Fruit fly (Drosophila melanogaster) whole organism, adult: ENCODE data around the gene alphaKap4.

ENCODE experiments used
- CG11617 ChIP-seq: fragments of 200-800 bp; sonication (Bioruptor generic); optimal IDR thresholded peaks from 2 replicates; lab custom pipeline; 2017; ENCODE audit warnings: mild to moderate bottlenecking, missing biosample characterization, missing genetic modification reagents, missing genetic modification characterization
- CG12768 ChIP-seq: fragments of 200-800 bp; sonication (Bioruptor generic); optimal IDR thresholded peaks from 2 replicates; lab custom pipeline; 2017; ENCODE audit warnings: missing biosample characterization, missing genetic modification characterization, mild to moderate bottlenecking, moderate library complexity, missing genetic modification reagents
- CG14711 ChIP-seq: fragments of 200-800 bp; sonication (Bioruptor generic); optimal IDR thresholded peaks from 2 replicates; lab custom pipeline; 2018; ENCODE audit warnings: missing biosample characterization, mild to moderate bottlenecking, missing genetic modification characterization, moderate library complexity
- CG1620 ChIP-seq: fragments of 200-800 bp; sonication (Bioruptor generic); optimal IDR thresholded peaks from 2 replicates; lab custom pipeline; 2016; ENCODE audit warnings: missing biosample characterization, missing genetic modification characterization
- CG33017 ChIP-seq: fragments of 200-800 bp; sonication (Bioruptor generic); optimal IDR thresholded peaks from 2 replicates; lab custom pipeline; 2018; ENCODE audit warnings: missing biosample characterization, mild to moderate bottlenecking, missing genetic modification characterization, moderate library complexity
- CG5204 ChIP-seq: fragments of 200-800 bp; sonication (Bioruptor generic); optimal IDR thresholded peaks from 2 replicates; lab custom pipeline; 2016; ENCODE audit warnings: missing biosample characterization, missing genetic modification characterization
- CG7045 ChIP-seq: fragments of 200-800 bp; sonication (Bioruptor generic); optimal IDR thresholded peaks from 2 replicates; lab custom pipeline; 2017; ENCODE audit warnings: missing biosample characterization, mild to moderate bottlenecking, missing genetic modification characterization
- CG7101 ChIP-seq: fragments of 200-800 bp; sonication (Bioruptor generic); optimal IDR thresholded peaks from 2 replicates; lab custom pipeline; 2018; ENCODE audit warnings: missing biosample characterization, mild to moderate bottlenecking, missing genetic modification characterization, moderate library complexity
- Clk ChIP-seq: fragments of 200-800 bp; sonication (Bioruptor generic); optimal IDR thresholded peaks from 2 replicates; lab custom pipeline; 2017; ENCODE audit warnings: missing biosample characterization, missing genetic modification characterization
- Crg-1 ChIP-seq: fragments of 200-800 bp; sonication (Bioruptor generic); optimal IDR thresholded peaks from 2 replicates; lab custom pipeline; 2016; ENCODE audit warnings: missing biosample characterization, missing genetic modification characterization
- Hr96 ChIP-seq: fragments of 200-800 bp; sonication (Bioruptor generic); optimal IDR thresholded peaks from 2 replicates; lab custom pipeline; 2016; ENCODE audit warnings: missing biosample characterization, missing genetic modification characterization
- Mnt ChIP-seq: fragments of 200-800 bp; sonication (Bioruptor generic); optimal IDR thresholded peaks from 2 replicates; lab custom pipeline; 2016; ENCODE audit warnings: missing biosample characterization, mild to moderate bottlenecking, missing genetic modification characterization
- bab1 ChIP-seq: fragments of 200-800 bp; sonication (Bioruptor generic); optimal IDR thresholded peaks from 3 replicates; lab custom pipeline; 2019; ENCODE audit warnings: missing biosample characterization, mild to moderate bottlenecking, missing genetic modification characterization, moderate library complexity
- cic ChIP-seq: fragments of 200-800 bp; sonication (Bioruptor generic); optimal IDR thresholded peaks from 2 replicates; lab custom pipeline; 2017; ENCODE audit warnings: missing biosample characterization, mild to moderate bottlenecking, missing genetic modification characterization, moderate library complexity
- cnc ChIP-seq, 2 experiments: fragments of >200 bp; optimal IDR thresholded peaks; 2 replicates each; lab custom pipeline; 2017
- kay ChIP-seq: fragments of 200-800 bp; sonication (Bioruptor generic); peaks from one replicate; lab custom pipeline; 2016; ENCODE audit warnings: missing biosample characterization, missing genetic modification characterization, borderline replicate concordance
- ovo ChIP-seq: fragments of 200-800 bp; sonication (Bioruptor generic); optimal IDR thresholded peaks from 2 replicates; lab custom pipeline; 2016; ENCODE audit warnings: missing biosample characterization, missing genetic modification characterization
- pad ChIP-seq: fragments of 200-800 bp; sonication (Bioruptor generic); optimal IDR thresholded peaks from 3 replicates; lab custom pipeline; 2017; ENCODE audit warnings: missing biosample characterization, missing genetic modification characterization, mild to moderate bottlenecking, moderate library complexity, missing genetic modification reagents
- tj ChIP-seq: fragments of 200-800 bp; sonication (Bioruptor generic); optimal IDR thresholded peaks from 3 replicates; lab custom pipeline; 2017; ENCODE audit warnings: missing biosample characterization, mild to moderate bottlenecking, missing genetic modification characterization, moderate library complexity
- toe ChIP-seq: fragments of 200-800 bp; sonication (Bioruptor generic); optimal IDR thresholded peaks from 2 replicates; lab custom pipeline; 2016; ENCODE audit warnings: missing biosample characterization, missing genetic modification characterization

Gene alphaKap4

DNA sequence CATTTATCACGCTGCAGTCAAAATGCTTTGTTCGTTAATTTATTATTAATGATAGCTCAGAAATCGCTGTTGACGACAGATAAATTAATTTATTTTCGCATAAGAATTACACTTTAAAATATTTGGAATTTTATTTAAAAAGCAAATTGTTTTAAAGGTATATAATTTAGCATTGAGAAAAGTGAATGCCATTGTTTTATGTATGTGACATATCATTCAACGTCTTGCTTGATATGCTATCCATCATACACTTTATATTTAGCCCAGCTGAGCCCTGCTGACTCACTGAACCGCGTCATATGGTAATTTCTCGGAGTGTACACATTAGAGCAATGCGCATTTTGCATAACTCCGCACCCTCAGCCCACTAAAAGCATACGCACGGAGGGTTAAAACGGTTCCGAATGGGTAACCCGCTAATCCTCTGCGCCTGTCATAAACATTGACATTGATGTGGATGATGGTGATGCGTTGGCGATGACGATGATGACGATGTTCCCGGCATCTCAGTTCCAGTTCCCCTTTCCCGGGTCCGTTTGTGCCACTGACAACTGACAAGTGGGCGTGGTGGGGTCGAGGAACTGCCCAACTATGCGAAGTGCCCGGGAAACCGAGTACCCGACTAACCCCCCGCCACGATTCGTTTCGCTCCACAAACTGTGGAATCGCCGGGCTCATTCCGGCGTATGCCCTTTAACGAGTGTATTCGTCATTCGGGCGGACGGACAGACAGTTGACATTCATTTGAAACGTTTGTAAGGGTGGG is 21.2 kb downstream of the alphaKap4 start:
- TF ChIP-seq kay (GFP tag; lab: Kevin White, UChicago), result no peak
- TF ChIP-seq CG11617, result no peak
- TF ChIP-seq pad, result no peak
- no peak for TF ChIP-seq CG5204 (GFP tag; lab: Kevin White, UChicago)
- no peak for TF ChIP-seq CG7101
- no peak for TF ChIP-seq CG7045 (GFP tag; lab: Kevin White, UChicago)
- TF ChIP-seq CG1620 (GFP tag; lab: Kevin White, UChicago), result no peak
- no peak for TF ChIP-seq cnc (optimal IDR thresholded peaks at IDR 0.05; lab: Kevin White, UChicago)
- TF ChIP-seq CG33017, result no peak
- TF ChIP-seq Mnt (GFP tag; lab: Kevin White, UChicago), result no peak
- TF ChIP-seq ovo (GFP tag; lab: Kevin White, UChicago), result no peak
- TF ChIP-seq Clk (GFP tag; lab: Kevin White, UChicago), result no peak
- no peak for TF ChIP-seq bab1 (GFP tag; lab: Kevin White, UChicago)

DNA sequence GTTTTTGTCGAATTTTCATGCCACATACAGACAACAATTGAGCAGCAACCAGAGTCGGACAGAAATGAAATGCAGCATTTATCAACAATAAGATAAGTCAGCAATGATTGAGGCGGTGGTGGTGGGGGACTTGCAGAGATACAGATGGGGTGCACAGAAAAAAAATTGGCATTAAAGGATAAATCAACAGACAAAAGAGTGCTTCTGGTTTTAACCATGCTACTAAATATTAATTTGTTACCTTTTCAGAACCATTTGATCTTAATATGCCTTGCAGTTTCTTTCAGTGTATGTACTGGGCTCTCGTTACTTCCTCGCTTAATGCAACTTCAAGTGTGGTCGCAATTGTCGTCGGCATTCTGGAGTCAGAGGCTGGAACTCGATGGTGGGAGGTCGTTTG is 22.1 kb downstream of the alphaKap4 start:
- TF ChIP-seq CG1620 (GFP tag; lab: Kevin White, UChicago) (no peak), Mnt (GFP tag; lab: Kevin White, UChicago) (no peak), cnc (optimal IDR thresholded peaks at IDR 0.05; lab: Kevin White, UChicago) (no peak), kay (GFP tag; lab: Kevin White, UChicago) (no peak), tj (GFP tag; lab: Kevin White, UChicago) (no peak), bab1 (GFP tag; lab: Kevin White, UChicago) (no peak), CG11617 (no peak), pad (no peak), CG7101 (no peak), Hr96 (GFP tag; lab: Kevin White, UChicago) (no peak), CG12768 (no peak), CG14711 (tag; lab: Kevin White, UChicago) (no peak)

DNA sequence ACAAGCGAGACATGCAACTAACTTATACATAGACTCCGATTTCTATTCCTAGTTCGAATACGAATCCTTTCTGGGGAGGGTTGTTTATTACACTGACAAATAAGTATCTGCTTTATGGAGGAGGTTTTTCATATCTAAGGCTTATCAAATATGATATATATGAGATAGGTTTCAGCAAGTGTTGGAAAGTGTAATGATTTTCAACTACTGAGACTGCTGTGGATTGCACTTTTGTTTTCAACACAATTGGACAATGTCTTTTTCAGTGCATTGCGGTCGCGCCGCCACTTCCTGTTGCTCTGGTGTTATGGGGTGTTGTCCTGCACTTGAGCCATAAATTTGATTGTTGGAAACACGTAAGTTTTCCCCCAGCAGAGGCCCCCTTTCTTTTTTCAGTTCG is 23.2 kb downstream of the alphaKap4 start:
- no peak for TF ChIP-seq ovo (GFP tag; lab: Kevin White, UChicago)
- TF ChIP-seq Mnt (GFP tag; lab: Kevin White, UChicago), result no peak
- no peak for TF ChIP-seq CG12768
- TF ChIP-seq Crg-1 (GFP tag; lab: Kevin White, UChicago), result no peak
- no peak for TF ChIP-seq bab1 (GFP tag; lab: Kevin White, UChicago)
- TF ChIP-seq toe (GFP tag; lab: Kevin White, UChicago), result no peak
- no peak for TF ChIP-seq tj (GFP tag; lab: Kevin White, UChicago)
- no peak for TF ChIP-seq CG7101
- no peak for TF ChIP-seq CG14711 (tag; lab: Kevin White, UChicago)
- TF ChIP-seq CG5204 (GFP tag; lab: Kevin White, UChicago), result no peak
- TF ChIP-seq CG1620 (GFP tag; lab: Kevin White, UChicago), result no peak
- no peak for TF ChIP-seq CG7045 (GFP tag; lab: Kevin White, UChicago)
- TF ChIP-seq cic, result no peak

DNA sequence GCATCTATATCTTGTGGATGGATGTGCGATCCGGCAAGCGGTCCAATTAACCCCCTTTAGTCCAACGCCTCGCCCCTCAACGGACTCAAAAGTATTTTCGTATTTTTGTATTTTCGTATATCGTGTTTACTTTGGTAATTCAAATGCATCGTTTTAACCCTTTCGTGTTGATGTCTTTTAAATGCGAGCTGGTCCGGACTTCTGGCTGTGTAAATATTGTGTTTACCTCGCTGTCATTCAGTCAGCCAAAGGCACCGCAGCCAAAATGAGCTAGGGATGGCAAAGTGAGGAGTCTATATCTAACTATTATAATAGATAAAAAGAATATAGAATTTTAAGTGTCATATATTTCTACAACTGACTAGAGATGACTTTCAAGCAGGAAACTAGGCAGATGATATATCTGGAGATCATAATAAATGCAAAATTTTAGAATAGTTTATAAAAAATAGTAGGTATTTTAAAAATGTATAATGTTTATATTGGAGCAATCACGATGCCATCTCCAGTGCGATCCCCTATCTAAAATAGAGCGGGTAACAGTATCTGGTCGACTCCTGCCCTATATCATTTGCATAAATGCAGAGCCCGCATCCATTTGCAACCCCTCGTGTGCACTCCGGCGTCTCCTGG is 27.1 kb downstream of the alphaKap4 start:
- TF ChIP-seq CG12768 (no peak), CG14711 (tag; lab: Kevin White, UChicago) (no peak), tj (GFP tag; lab: Kevin White, UChicago) (no peak), CG11617 (no peak), CG5204 (GFP tag; lab: Kevin White, UChicago) (no peak), cic (no peak), ovo (GFP tag; lab: Kevin White, UChicago) (no peak), Hr96 (GFP tag; lab: Kevin White, UChicago) (no peak), Crg-1 (GFP tag; lab: Kevin White, UChicago) (no peak), pad (no peak), Mnt (GFP tag; lab: Kevin White, UChicago) (no peak)

DNA sequence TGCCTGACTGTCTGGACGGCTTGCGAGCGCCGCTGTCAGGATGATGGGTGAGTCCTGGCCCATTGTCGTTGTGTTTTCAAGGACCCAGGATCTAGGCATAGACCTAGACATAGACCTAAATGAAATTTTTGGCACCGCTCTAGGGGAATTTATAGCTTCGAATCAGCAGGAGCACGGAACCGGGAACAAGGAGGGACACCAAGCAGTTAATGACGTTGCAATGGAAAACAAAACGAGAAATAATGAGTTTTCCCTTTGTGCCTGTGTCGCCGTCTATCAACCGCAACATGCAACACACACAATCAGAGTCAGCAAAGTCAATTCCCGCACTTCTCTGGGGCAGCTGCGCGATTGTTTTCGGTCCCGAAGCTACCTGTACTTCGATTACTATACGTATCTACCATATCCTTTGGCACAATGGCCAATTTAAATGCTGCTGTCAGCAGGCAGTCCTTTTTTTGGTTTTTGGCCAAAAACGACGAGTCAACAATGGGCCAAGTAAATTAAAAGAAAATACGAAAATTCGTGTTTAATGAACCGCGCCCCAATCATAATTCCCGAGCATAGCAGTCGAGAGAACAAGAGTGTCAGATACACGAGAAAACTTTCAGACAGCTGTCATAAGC is 27.8 kb downstream of the alphaKap4 start:
- TF ChIP-seq tj (GFP tag; lab: Kevin White, UChicago) (no peak), cnc (optimal IDR thresholded peaks at IDR 0.05; lab: Kevin White, UChicago) (no peak), bab1 (GFP tag; lab: Kevin White, UChicago) (no peak), CG11617 (no peak), Crg-1 (GFP tag; lab: Kevin White, UChicago) (no peak), Hr96 (GFP tag; lab: Kevin White, UChicago) (no peak), CG7101 (no peak), cic (no peak), CG7045 (GFP tag; lab: Kevin White, UChicago) (no peak), kay (GFP tag; lab: Kevin White, UChicago) (no peak), CG14711 (tag; lab: Kevin White, UChicago) (no peak), ovo (GFP tag; lab: Kevin White, UChicago) (no peak), CG33017 (no peak), CG1620 (GFP tag; lab: Kevin White, UChicago) (no peak), Mnt (GFP tag; lab: Kevin White, UChicago) (no peak), Clk (GFP tag; lab: Kevin White, UChicago) (no peak)
